Fruit fly (Drosophila melanogaster) whole organism, embryonic: ENCODE data around the gene CG31038.

ENCODE experiments used
- Atf6 ChIP-seq: fragments of 200-800 bp; sonication (Bioruptor generic); IDR thresholded peaks from 2 replicates; pipeline ENCODE4 v1.3.6; 2022; ENCODE audit warnings: missing biosample characterization, missing genetic modification characterization
- BEAF-32 ChIP-seq: fragments of 200-800 bp; sonication (Bioruptor generic); optimal IDR thresholded peaks from 3 replicates; lab custom pipeline; 2017; ENCODE audit warnings: missing biosample characterization, missing genetic modification characterization, mild to moderate bottlenecking, moderate library complexity, missing genetic modification reagents
- Bgb ChIP-seq: fragments of 200-800 bp; sonication (Bioruptor generic); IDR thresholded peaks from 2 replicates; pipeline ENCODE4 v1.3.6; 2022; ENCODE audit warnings: missing biosample characterization, missing genetic modification characterization; ENCODE audit not compliant: partially characterized antibody
- CG10959 ChIP-seq: fragments of 200-800 bp; sonication (Bioruptor generic); IDR thresholded peaks from 2 replicates; pipeline ENCODE4 v1.3.6; 2022; ENCODE audit warnings: missing biosample characterization, missing genetic modification characterization
- CG11504 ChIP-seq: fragments of 200-800 bp; sonication (Bioruptor generic); optimal IDR thresholded peaks from 3 replicates; lab custom pipeline; 2019; ENCODE audit warnings: missing biosample characterization, mild to moderate bottlenecking, missing genetic modification characterization, moderate library complexity
- CG13287 ChIP-seq: fragments of 200-800 bp; sonication (Bioruptor generic); IDR thresholded peaks from 2 replicates; pipeline ENCODE4 v1.3.6; 2022; ENCODE audit warnings: missing biosample characterization, missing genetic modification characterization; ENCODE audit not compliant: partially characterized antibody
- CG14860 ChIP-seq: fragments of 200-800 bp; sonication (Bioruptor generic); IDR thresholded peaks from 3 replicates; pipeline ENCODE4 v1.3.6; 2022; ENCODE audit warnings: missing biosample characterization, missing genetic modification characterization; ENCODE audit not compliant: partially characterized antibody
- CG15696 ChIP-seq: fragments of 200-800 bp; sonication (Bioruptor generic); optimal IDR thresholded peaks from 2 replicates; lab custom pipeline; 2019; ENCODE audit warnings: missing biosample characterization, mild to moderate bottlenecking, missing genetic modification characterization, moderate library complexity
- CG16815 ChIP-seq: fragments of 200-800 bp; sonication (Bioruptor generic); optimal IDR thresholded peaks from 3 replicates; lab custom pipeline; 2017; ENCODE audit warnings: missing biosample characterization, mild to moderate bottlenecking, missing genetic modification characterization
- CG1832 ChIP-seq: fragments of 200-800 bp; sonication (Bioruptor generic); optimal IDR thresholded peaks from 2 replicates; lab custom pipeline; 2017; ENCODE audit warnings: missing biosample characterization, mild to moderate bottlenecking, missing genetic modification characterization, inconsistent platforms
- CG2116 ChIP-seq: fragments of 200-800 bp; sonication (Bioruptor generic); optimal IDR thresholded peaks from 3 replicates; lab custom pipeline; 2018; ENCODE audit warnings: missing biosample characterization, mild to moderate bottlenecking, missing genetic modification characterization
- CG2129 ChIP-seq: fragments of 200-800 bp; sonication (Bioruptor generic); IDR thresholded peaks from 2 replicates; pipeline ENCODE4 v1.3.6; 2022; ENCODE audit warnings: missing biosample characterization, missing genetic modification characterization; ENCODE audit not compliant: partially characterized antibody
- CG42726 ChIP-seq: fragments of 200-800 bp; sonication (Bioruptor generic); IDR thresholded peaks from 2 replicates; pipeline ENCODE4 v1.3.6; 2022; ENCODE audit warnings: missing biosample characterization, missing genetic modification characterization; ENCODE audit not compliant: partially characterized antibody
- CG5180 ChIP-seq: fragments of 200-800 bp; sonication (Bioruptor generic); optimal IDR thresholded peaks from 3 replicates; lab custom pipeline; 2017; ENCODE audit warnings: missing biosample characterization, missing genetic modification characterization, mild to moderate bottlenecking, moderate library complexity, missing genetic modification reagents
- CG6791 ChIP-seq: fragments of 200-800 bp; sonication (Bioruptor generic); IDR thresholded peaks from 3 replicates; pipeline ENCODE4 v1.3.6; 2022; ENCODE audit warnings: missing biosample characterization, missing genetic modification characterization; ENCODE audit not compliant: partially characterized antibody
- CG7745 ChIP-seq: fragments of 200-800 bp; sonication (Bioruptor generic); optimal IDR thresholded peaks from 2 replicates; lab custom pipeline; 2018; ENCODE audit warnings: missing biosample characterization, mild to moderate bottlenecking, missing genetic modification characterization, moderate library complexity
- CG9437 ChIP-seq: fragments of 200-800 bp; sonication (Bioruptor generic); optimal IDR thresholded peaks from 2 replicates; lab custom pipeline; 2018; ENCODE audit warnings: missing biosample characterization, mild to moderate bottlenecking, missing genetic modification characterization
- CG9797 ChIP-seq: fragments of 200-800 bp; sonication (Bioruptor generic); optimal IDR thresholded peaks from 3 replicates; lab custom pipeline; 2018; ENCODE audit warnings: missing biosample characterization, mild to moderate bottlenecking, missing genetic modification characterization
- CG9817 ChIP-seq: fragments of 200-800 bp; sonication (Bioruptor generic); optimal IDR thresholded peaks from 2 replicates; lab custom pipeline; 2018; ENCODE audit warnings: missing biosample characterization, mild to moderate bottlenecking, missing genetic modification characterization, moderate library complexity
- Dll ChIP-seq: fragments of 200-800 bp; sonication (Bioruptor generic); IDR thresholded peaks from 4 replicates; pipeline ENCODE4 v1.3.6; 2022; ENCODE audit warnings: missing biosample characterization, missing genetic modification characterization; ENCODE audit not compliant: partially characterized antibody
- Dref ChIP-seq: fragments of 200-800 bp; sonication (Bioruptor generic); IDR thresholded peaks from 2 replicates; pipeline ENCODE4 v1.3.6; 2022; ENCODE audit warnings: missing biosample characterization, missing genetic modification characterization
- E2f2 ChIP-seq: fragments of 200-800 bp; sonication (Bioruptor generic); IDR thresholded peaks from 2 replicates; pipeline ENCODE4 v1.3.6; 2022; ENCODE audit warnings: missing biosample characterization, missing genetic modification characterization
- H2.0 ChIP-seq: fragments of 200-800 bp; sonication (Bioruptor generic); IDR thresholded peaks from 2 replicates; pipeline ENCODE4 v1.3.6; 2022; ENCODE audit warnings: missing biosample characterization, missing genetic modification characterization
- HmgD ChIP-seq: fragments of 200-800 bp; sonication (Bioruptor generic); optimal IDR thresholded peaks from 3 replicates; lab custom pipeline; 2016; ENCODE audit warnings: missing biosample characterization, missing genetic modification characterization
- MBD-R2 ChIP-seq: fragments of 200-800 bp; sonication (Bioruptor generic); IDR thresholded peaks from 2 replicates; pipeline ENCODE4 v1.3.6; 2022; ENCODE audit warnings: missing biosample characterization, missing genetic modification characterization
- Opbp ChIP-seq: fragments of 200-800 bp; sonication (Bioruptor generic); IDR thresholded peaks from 3 replicates; pipeline ENCODE4 v1.3.6; 2022; ENCODE audit warnings: missing biosample characterization, missing genetic modification characterization; ENCODE audit not compliant: partially characterized antibody
- Ptx1 ChIP-seq: fragments of 200-800 bp; sonication (Bioruptor generic); IDR thresholded peaks from 2 replicates; pipeline ENCODE4 v1.3.6; 2022; ENCODE audit warnings: missing biosample characterization, missing genetic modification characterization
- bigmax ChIP-seq: fragments of 200-800 bp; sonication (Bioruptor generic); optimal IDR thresholded peaks from 2 replicates; lab custom pipeline; 2018; ENCODE audit warnings: missing biosample characterization, mild to moderate bottlenecking, missing genetic modification characterization
- bowl ChIP-seq: fragments of 200-800 bp; sonication (Bioruptor generic); IDR thresholded peaks from 2 replicates; pipeline ENCODE4 v1.3.6; 2022; ENCODE audit warnings: missing biosample characterization, missing genetic modification characterization
- chinmo ChIP-seq: fragments of 200-800 bp; sonication (Bioruptor generic); IDR thresholded peaks from 4 replicates; pipeline ENCODE4 v1.3.6; 2022; ENCODE audit warnings: missing biosample characterization, missing genetic modification characterization; ENCODE audit not compliant: partially characterized antibody
- ci ChIP-seq: fragments of 200-800 bp; sonication (Bioruptor generic); IDR thresholded peaks from 3 replicates; pipeline ENCODE4 v1.3.6; 2022; ENCODE audit warnings: missing biosample characterization, missing genetic modification characterization
- dati ChIP-seq: fragments of 200-800 bp; sonication (Bioruptor generic); IDR thresholded peaks from 2 replicates; pipeline ENCODE4 v1.3.6; 2022; ENCODE audit warnings: missing biosample characterization, missing genetic modification characterization
- gfzf ChIP-seq: fragments of 200-800 bp; sonication (Bioruptor generic); optimal IDR thresholded peaks from 2 replicates; lab custom pipeline; 2016; ENCODE audit warnings: missing biosample characterization, mild to moderate bottlenecking, missing genetic modification characterization, moderate library complexity
- nerfin-2 ChIP-seq: fragments of 200-800 bp; sonication (Bioruptor generic); IDR thresholded peaks from 2 replicates; pipeline ENCODE4 v1.3.6; 2022; ENCODE audit warnings: missing biosample characterization, missing genetic modification characterization; ENCODE audit not compliant: partially characterized antibody
- org-1 ChIP-seq: fragments of 200-800 bp; sonication (Bioruptor generic); optimal IDR thresholded peaks from 2 replicates; lab custom pipeline; 2017; ENCODE audit warnings: missing biosample characterization, missing genetic modification characterization
- ro ChIP-seq: fragments of 200-800 bp; sonication (Bioruptor generic); IDR thresholded peaks from 2 replicates; pipeline ENCODE4 v1.3.6; 2022; ENCODE audit warnings: missing biosample characterization, missing genetic modification characterization
- sens ChIP-seq: fragments of 200-800 bp; sonication (Bioruptor generic); peaks from one replicate; lab custom pipeline; 2016; ENCODE audit warnings: missing biosample characterization, missing genetic modification characterization
- so ChIP-seq: fragments of 200-800 bp; sonication (Bioruptor generic); IDR thresholded peaks from 3 replicates; pipeline ENCODE4 v1.3.6; 2022; ENCODE audit warnings: missing biosample characterization, missing genetic modification characterization
- tll ChIP-seq, 2 experiments: fragments of 200-800 bp in 1 of 2; fragments of >200 bp in 1 of 2; sonication (Bioruptor generic) in 1 of 2; optimal IDR thresholded peaks; 2 replicates each; lab custom pipeline; 2017 to 2019; ENCODE audit warnings: missing biosample characterization in 2 of 2, missing genetic modification characterization in 2 of 2, mild to moderate bottlenecking in 1 of 2, moderate library complexity in 1 of 2
- unc-4 ChIP-seq: fragments of 200-800 bp; sonication (Bioruptor generic); IDR thresholded peaks from 2 replicates; pipeline ENCODE4 v1.3.6; 2022; ENCODE audit warnings: missing biosample characterization, missing genetic modification characterization; ENCODE audit not compliant: partially characterized antibody
- vnd ChIP-seq: fragments of 200-800 bp; sonication (Bioruptor generic); IDR thresholded peaks from 3 replicates; pipeline ENCODE4 v1.3.6; 2022; ENCODE audit warnings: missing biosample characterization, missing genetic modification characterization; ENCODE audit not compliant: partially characterized antibody
- zen2 ChIP-seq: fragments of 200-800 bp; sonication (Bioruptor generic); IDR thresholded peaks from 3 replicates; pipeline ENCODE4 v1.3.6; 2022; ENCODE audit warnings: missing biosample characterization, missing genetic modification characterization; ENCODE audit not compliant: partially characterized antibody

Gene CG31038

dm6 chr3R:29935756-29936155 is 58.9 kb downstream of the CG31038 start, which contains the start of the genes eIF2Balpha and Vps13B (continued):
- TF ChIP-seq CG5180 (GFP tag; lab: Kevin White, UChicago) (no peak), dati (GFP tag; lab: Robert Waterston, UW) (no peak), H2.0 (GFP tag; lab: Robert Waterston, UW) (peak; percentile 32; the same call in 1 of the 2 replicates), CG6791 (peak; percentile 99), Bgb (GFP tag; lab: Robert Waterston, UW) (peak; percentile 95), unc-4 (GFP tag; lab: Robert Waterston, UW) (peak; percentile 66), zen2 (GFP tag; lab: Robert Waterston, UW) (peak; percentile 100), ro (GFP tag; lab: Robert Waterston, UW) (no peak), bigmax (peak; percentile 80), chinmo (GFP tag; lab: Robert Waterston, UW) (peak; percentile 87; the same call in 2 of the 4 replicates), bowl (GFP tag; lab: Robert Waterston, UW) (no peak), CG42726 (peak; percentile 65; the same call in 1 of the 2 replicates), Opbp (GFP tag; lab: Robert Waterston, UW) (peak; percentile 87; the same call in 2 of the 3 replicates), BEAF-32 (GFP tag; lab: Kevin White, UChicago) (peak; percentile 8), Atf6 (GFP tag; lab: Robert Waterston, UW) (0 out of 2 replicates have a peak, but pooled peaks have one; percentile 33), org-1 (GFP tag; lab: Kevin White, UChicago) (no peak), CG2129 (GFP tag; lab: Robert Waterston, UW) (0 out of 2 replicates have a peak, but pooled peaks have one; percentile 15), so (GFP tag; lab: Robert Waterston, UW) (peak; percentile 35; the same call in 1 of the 3 replicates), gfzf (peak; percentile 18), CG15696 (tag; lab: Kevin White, UChicago) (no peak), E2f2 (GFP tag; lab: Robert Waterston, UW) (0 out of 2 replicates have a peak, but pooled peaks have one; percentile 22), tll (GFP tag; optimal IDR thresholded peaks at IDR 0.05; lab: Kevin White, UChicago) (no peak), Dll (peak; percentile 83), CG14860 (peak; percentile 63), sens (GFP tag; lab: Kevin White, UChicago) (no peak), CG2116 (GFP tag; lab: Kevin White, UChicago) (peak; percentile 29), CG10959 (GFP tag; lab: Robert Waterston, UW) (0 out of 2 replicates have a peak, but pooled peaks have one; percentile 6), CG13287 (GFP tag; lab: Robert Waterston, UW) (peak; percentile 86), CG9437 (GFP tag; lab: Kevin White, UChicago) (peak; percentile 49), HmgD (GFP tag; lab: Kevin White, UChicago) (no peak), Dref (GFP tag; lab: Robert Waterston, UW) (peak; percentile 88), ci (GFP tag; lab: Robert Waterston, UW) (peak; percentile 40; the same call in 1 of the 3 replicates), CG9797 (no peak), nerfin-2 (peak; percentile 85), CG9817 (tag; lab: Kevin White, UChicago) (no peak), vnd (GFP tag; lab: Robert Waterston, UW) (peak; percentile 53; the same call in 1 of the 3 replicates), CG11504 (tag; lab: Kevin White, UChicago) (no peak), CG7745 (no peak), Ptx1 (no peak), CG16815 (GFP tag; lab: Kevin White, UChicago) (no peak), CG1832 (GFP tag; lab: Kevin White, UChicago) (no peak), MBD-R2 (peak; percentile 98)
